Fruit fly (Drosophila melanogaster): ENCODE data around the gene Cdep.

The Cdep gene

DNA sequence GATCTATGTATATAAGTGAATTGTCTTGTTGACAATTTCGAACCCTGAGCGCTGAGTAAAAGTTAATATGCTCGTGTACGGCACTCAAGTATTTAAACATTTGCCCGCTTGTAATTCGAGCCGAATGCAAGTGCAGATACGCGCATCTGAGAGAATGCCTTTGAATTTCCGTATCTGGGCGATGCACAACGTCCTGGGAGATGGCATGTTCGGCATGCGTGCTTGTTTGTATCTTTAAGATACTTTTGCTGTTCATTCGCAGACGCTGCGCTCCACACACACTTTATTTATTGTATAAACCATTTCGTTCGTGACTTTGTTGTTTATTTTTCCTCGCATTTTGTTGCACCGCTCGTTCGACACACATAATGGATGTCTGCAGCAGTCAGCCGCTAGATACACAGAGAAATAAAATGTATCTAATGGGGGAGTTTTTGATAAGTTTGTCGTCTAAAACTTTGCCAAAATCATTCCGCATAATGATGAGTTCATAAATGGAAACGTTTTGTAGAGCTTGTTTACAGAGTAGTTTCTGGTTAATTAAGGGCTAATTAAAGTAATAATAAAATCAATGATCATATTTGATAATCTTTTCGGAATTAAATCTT lies 63.5 kb downstream of the Cdep start (continued):
- TF ChIP-seq CG14710 (tag; optimal IDR thresholded peaks at IDR 0.05) (peak; percentile 5), org-1 (GFP tag; optimal IDR thresholded peaks at IDR 0.05) (no peak), Dad (GFP tag; optimal IDR thresholded peaks at IDR 0.05) (no peak), E2f1 (GFP tag; IDR thresholded peaks at IDR 0.05) (no peak), Atf6 (GFP tag; IDR thresholded peaks at IDR 0.05) (0 out of 2 replicates have a peak, but pooled peaks have one; percentile 19), pum (GFP tag; optimal IDR thresholded peaks at IDR 0.05) (no peak), inv (GFP tag; IDR thresholded peaks at IDR 0.05; ENCODE audit: partially characterized antibody) (no peak), CG8478 (optimal IDR thresholded peaks at IDR 0.05) (no peak), CG18262 (tag; optimal IDR thresholded peaks at IDR 0.05) (peak; percentile 47), ttk (GFP tag; IDR thresholded peaks at IDR 0.05) (no peak), dati (GFP tag; IDR thresholded peaks at IDR 0.05) (peak; percentile 5; the same call in 1 of the 2 replicates), D19A (tag; optimal IDR thresholded peaks at IDR 0.05) (peak; percentile 26), Ssrp (tag; optimal IDR thresholded peaks at IDR 0.05) (no peak), Dfd (GFP tag; optimal IDR thresholded peaks at IDR 0.05) (no peak), CG12769 (tag; optimal IDR thresholded peaks at IDR 0.05) (no peak), CG9215 (GFP tag; IDR thresholded peaks at IDR 0.05) (no peak), Oli (tag; optimal IDR thresholded peaks at IDR 0.05) (no peak)

DNA sequence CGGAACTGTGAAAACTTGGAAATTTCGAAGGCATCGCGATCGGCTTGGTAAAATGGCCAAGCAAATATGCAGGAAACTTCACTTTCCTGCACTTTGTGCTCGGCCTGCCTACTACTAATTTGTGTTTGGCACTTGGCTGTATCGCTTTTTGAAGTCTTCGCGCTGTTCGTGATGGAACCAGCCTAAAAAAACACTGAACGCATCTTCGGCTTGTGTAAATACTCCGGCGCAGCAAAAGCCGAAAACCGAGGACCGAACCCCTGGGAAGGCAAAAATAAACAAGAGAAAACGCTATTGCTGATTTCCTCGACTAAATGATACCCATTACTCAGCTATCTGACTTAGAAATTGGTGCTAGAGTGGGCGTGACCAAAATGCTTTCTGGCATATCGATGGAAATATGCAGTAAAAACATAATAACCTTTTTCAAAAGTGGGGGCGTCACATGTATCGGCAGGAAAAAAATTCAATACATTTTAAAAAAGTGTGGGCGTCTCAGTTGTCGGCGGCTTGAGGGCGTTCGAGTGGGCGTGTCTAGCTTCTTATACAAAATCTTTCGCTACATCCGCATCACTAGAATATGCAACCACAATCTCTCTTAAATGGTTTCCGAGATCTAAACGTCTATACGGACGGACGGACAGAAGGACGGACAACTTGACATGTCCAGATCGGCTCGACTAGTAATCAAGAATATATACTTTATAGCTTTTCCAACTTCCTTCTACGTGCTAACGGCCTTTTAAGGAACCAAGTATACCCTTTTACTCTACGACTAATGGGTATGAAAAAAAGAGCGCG lies 64.4 kb downstream of the Cdep start:
- TF ChIP-seq CG10147 (GFP tag; optimal IDR thresholded peaks at IDR 0.05) (no peak), HLH54F (GFP tag; optimal IDR thresholded peaks at IDR 0.05) (no peak), Elba2 (GFP tag; optimal IDR thresholded peaks at IDR 0.05) (no peak), CG1603 (tag; optimal IDR thresholded peaks at IDR 0.05) (peak; percentile 2), HmgD (GFP tag; optimal IDR thresholded peaks at IDR 0.05) (peak; percentile 11), ERR (GFP tag; optimal IDR thresholded peaks at IDR 0.05) (no peak), CG17328 (GFP tag; IDR thresholded peaks at IDR 0.05) (no peak), H15 (GFP tag; IDR thresholded peaks at IDR 0.05) (no peak), wdn (GFP tag; IDR thresholded peaks at IDR 0.05) (no peak), CG2120 (GFP tag; optimal IDR thresholded peaks at IDR 0.05) (no peak), HmgZ (tag; optimal IDR thresholded peaks at IDR 0.05) (no peak), CG10431 (GFP tag; optimal IDR thresholded peaks at IDR 0.05) (no peak), twi (tag; optimal IDR thresholded peaks at IDR 0.05) (no peak), sima (GFP tag; optimal IDR thresholded peaks at IDR 0.05) (no peak), CG12155 (GFP tag; optimal IDR thresholded peaks at IDR 0.05) (no peak), schlank (tag; optimal IDR thresholded peaks at IDR 0.05) (no peak), Ssrp (tag; optimal IDR thresholded peaks at IDR 0.05) (no peak), Deaf1 (tag; optimal IDR thresholded peaks at IDR 0.05) (peak; percentile 69), run (tag; optimal IDR thresholded peaks at IDR 0.05) (no peak), CG6689 (GFP tag; IDR thresholded peaks at IDR 0.05) (no peak), vnd (GFP tag; IDR thresholded peaks at IDR 0.05; ENCODE audit: partially characterized antibody) (no peak), trh (GFP tag; optimal IDR thresholded peaks at IDR 0.05) (no peak), cg (GFP tag; optimal IDR thresholded peaks at IDR 0.05) (no peak), z (GFP tag; IDR thresholded peaks at IDR 0.05) (0 out of 3 replicates have a peak, but pooled peaks have one; percentile 28), gsb-n (tag; optimal IDR thresholded peaks at IDR 0.05) (no peak), ftz-f1 (GFP tag; optimal IDR thresholded peaks at IDR 0.05) (no peak), lov (optimal IDR thresholded peaks at IDR 0.05) (no peak), lov (GFP tag; IDR thresholded peaks at IDR 0.05) (0 out of 3 replicates have a peak, but pooled peaks have one; percentile 44), Mes4 (GFP tag; optimal IDR thresholded peaks at IDR 0.05) (no peak), CG7928 (GFP tag; optimal IDR thresholded peaks at IDR 0.05) (no peak), CG16813 (GFP tag; IDR thresholded peaks at IDR 0.05; ENCODE audit: partially characterized antibody) (0 out of 3 replicates have a peak, but pooled peaks have one; percentile 23), CG32532 (GFP tag; IDR thresholded peaks at IDR 0.05) (no peak), Atf3 (GFP tag; optimal IDR thresholded peaks at IDR 0.05) (no peak), C15 (GFP tag; IDR thresholded peaks at IDR 0.05) (no peak)
